Worm (Caenorhabditis elegans) whole organism, midembryonic: ENCODE measurements around the gene kreg-1.

Experiments used
- T22C8.4 ChIP-seq: fragments of 200-800 bp; sonication (Bioruptor generic); IDR thresholded peaks from 2 replicates; pipeline ENCODE4 v1.3.6; 2022; ENCODE audit warnings: missing genetic modification characterization, missing compliant biosample characterization
- cog-1 ChIP-seq: sonication (generic microtip); optimal IDR thresholded peaks from 2 replicates; lab custom pipeline; 2016; ENCODE audit warnings: missing genetic modification characterization, missing compliant biosample characterization
- flt-1 ChIP-seq: fragments of 200-800 bp; sonication (Bioruptor generic); IDR thresholded peaks from 2 replicates; pipeline ENCODE4 v1.3.6; 2022; ENCODE audit warnings: missing genetic modification characterization, missing compliant biosample characterization
- klf-2 ChIP-seq: fragments of 200-800 bp; sonication (Bioruptor generic); conservative IDR thresholded peaks from 2 replicates; pipeline ENCODE4 v1.3.6; 2022; ENCODE audit warnings: missing genetic modification reagents, missing genetic modification characterization, missing compliant biosample characterization
- med-1 ChIP-seq: sonication (generic microtip); optimal IDR thresholded peaks from 2 replicates; lab custom pipeline; 2017; ENCODE audit warnings: missing genetic modification characterization, mild to moderate bottlenecking, missing compliant biosample characterization, antibody characterized with exemption, missing genetic modification reagents; ENCODE audit not compliant: insufficient read depth
- ref-1 ChIP-seq: fragments of 200-800 bp; sonication (Bioruptor generic); conservative IDR thresholded peaks from 2 replicates; pipeline ENCODE4 v1.3.6; 2022; ENCODE audit warnings: missing genetic modification reagents, missing genetic modification characterization, missing compliant biosample characterization
- tab-1 ChIP-seq: fragments of 200-800 bp; sonication (Bioruptor generic); IDR thresholded peaks from 2 replicates; pipeline ENCODE4 v1.3.6; 2022; ENCODE audit warnings: missing genetic modification characterization, missing compliant biosample characterization
- ztf-23 ChIP-seq: fragments of 200-800 bp; sonication (Bioruptor generic); IDR thresholded peaks from 2 replicates; pipeline ENCODE4 v1.3.6; 2022; ENCODE audit warnings: missing genetic modification reagents, missing genetic modification characterization, missing compliant biosample characterization
- ztf-29 ChIP-seq: fragments of 200-800 bp; sonication (Bioruptor generic); IDR thresholded peaks from 2 replicates; pipeline ENCODE4 v1.3.6; 2022; ENCODE audit warnings: missing genetic modification reagents, missing genetic modification characterization, missing compliant biosample characterization

kreg-1 gene

DNA sequence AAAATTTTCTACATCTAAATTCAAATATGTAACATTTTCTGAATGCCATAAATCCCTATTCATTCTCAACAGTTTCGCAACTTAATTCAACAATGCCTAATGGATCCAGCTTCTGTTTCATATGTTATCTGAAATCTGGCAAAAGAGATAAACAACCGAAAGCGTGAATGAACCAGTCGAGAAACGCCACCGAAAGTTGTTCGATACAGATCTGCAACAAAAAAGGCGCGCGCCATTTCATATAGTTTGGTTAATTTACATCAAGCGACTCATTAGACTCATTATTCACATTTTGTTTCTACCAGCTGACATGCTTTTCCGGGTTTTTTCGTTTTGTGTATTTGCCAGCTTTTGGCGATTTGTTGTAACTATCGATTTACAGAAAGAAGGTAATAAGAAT, 28.0 kb upstream of the kreg-1 start, which contains the start of gene K09E2.1:
TSS of gene K09E2.1 (plus strand) at position 301 of the 400 bp plus-strand sequence.
- no peak for TF ChIP-seq T22C8.4
- no peak for TF ChIP-seq med-1 (GFP tag; lab: Kevin White, UChicago)
- no peak for TF ChIP-seq tab-1 (GFP tag; lab: Robert Waterston, UW)
- TF ChIP-seq cog-1 = no peak
- no peak for TF ChIP-seq flt-1 (GFP tag; lab: Robert Waterston, UW)
- no peak for TF ChIP-seq klf-2 (GFP tag; lab: Robert Waterston, UW)
- TF ChIP-seq ref-1 = no peak
- TF ChIP-seq ztf-23 (GFP tag; lab: Robert Waterston, UW) = no peak

DNA sequence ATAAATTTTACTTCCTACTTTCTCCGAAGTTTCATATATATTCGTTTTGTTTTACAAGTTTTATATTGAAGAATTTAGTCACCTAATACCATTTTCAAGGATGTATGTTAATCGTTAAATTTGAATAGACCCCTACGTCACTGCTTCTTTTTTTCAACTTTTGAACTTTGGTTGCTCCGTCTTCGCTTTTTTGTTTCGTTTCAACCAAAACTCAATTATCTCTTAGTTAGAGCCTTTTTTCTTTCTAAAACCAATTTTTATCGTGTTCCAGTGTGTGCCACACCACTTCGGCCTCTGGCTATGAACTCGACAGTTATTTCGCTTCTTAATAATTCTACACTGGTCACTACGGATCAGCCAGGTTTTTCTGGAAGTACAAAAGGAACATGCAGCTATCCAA, 12.0 kb upstream of the kreg-1 start, which contains the start of gene frpr-8:
TSS of gene frpr-8 (plus strand) at position 301 of the 400 bp plus-strand sequence.
- TF ChIP-seq T22C8.4 (no peak), tab-1 (GFP tag; lab: Robert Waterston, UW) (no peak), ztf-29 (GFP tag; lab: Robert Waterston, UW) (no peak)

DNA sequence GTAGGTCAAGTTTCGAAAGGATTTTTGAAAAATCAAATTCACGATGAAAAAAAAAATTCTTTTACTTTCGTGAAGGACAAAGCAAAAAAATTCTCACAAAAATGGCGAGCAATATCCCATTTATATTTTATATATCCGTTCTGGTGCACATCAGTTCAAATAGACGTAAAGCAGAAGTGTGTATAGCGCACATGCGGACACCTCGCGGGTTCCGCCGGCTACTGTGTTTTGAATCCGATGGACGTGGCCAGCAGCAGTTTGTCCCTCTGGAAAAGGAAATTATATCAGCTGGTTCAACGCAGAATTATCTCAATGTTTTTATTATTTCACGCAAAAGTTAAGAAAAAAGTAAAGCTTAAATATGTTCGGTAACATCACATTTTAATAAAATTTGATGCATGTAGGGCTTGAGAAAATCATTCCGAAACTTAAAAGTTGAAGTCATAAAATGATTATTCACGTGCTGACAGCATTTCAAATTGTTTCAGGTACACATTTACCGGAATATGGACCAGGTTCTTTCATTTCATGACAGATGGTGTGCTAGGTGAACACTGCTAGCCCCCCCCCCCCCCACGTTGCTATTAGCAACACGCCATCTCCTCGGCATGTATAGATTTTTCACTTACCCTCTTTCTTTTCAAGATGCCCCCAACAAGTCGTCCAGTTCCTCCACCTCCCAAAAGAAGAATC, 5.8 kb upstream of the kreg-1 start, which contains the start of gene jbts-14:
TSS of gene jbts-14 (plus strand) at position 643 of the 693 bp plus-strand sequence.
- no peak for TF ChIP-seq ref-1
- TF ChIP-seq klf-2 (GFP tag; lab: Robert Waterston, UW) = no peak
- TF ChIP-seq tab-1 (GFP tag; lab: Robert Waterston, UW) = no peak
- no peak for TF ChIP-seq med-1 (GFP tag; lab: Kevin White, UChicago)
- no peak for TF ChIP-seq ztf-23 (GFP tag; lab: Robert Waterston, UW)
- TF ChIP-seq cog-1 = no peak
- no peak for TF ChIP-seq T22C8.4
- TF ChIP-seq ztf-29 (GFP tag; lab: Robert Waterston, UW) = no peak
- no peak for TF ChIP-seq flt-1 (GFP tag; lab: Robert Waterston, UW)

DNA sequence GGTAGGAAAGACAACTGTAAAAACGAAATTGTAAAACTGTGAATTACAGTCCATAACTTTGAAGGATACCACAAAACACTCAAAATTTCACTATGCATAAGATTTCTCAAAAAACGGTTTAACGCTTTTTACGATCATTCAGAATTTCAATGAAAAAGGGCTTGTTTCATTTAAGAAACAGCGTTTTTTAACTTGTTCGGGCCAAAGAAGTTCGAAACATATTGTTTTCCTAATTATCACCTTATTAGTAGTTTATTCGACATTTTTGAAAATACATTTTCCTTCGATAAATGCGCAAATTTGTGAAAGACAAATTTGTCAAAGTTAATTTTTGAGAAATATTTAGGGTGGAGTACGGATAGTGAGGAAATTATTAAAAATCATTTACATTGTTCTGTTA, 4.7 kb upstream of the kreg-1 start:
- TF ChIP-seq cog-1 = no peak

DNA sequence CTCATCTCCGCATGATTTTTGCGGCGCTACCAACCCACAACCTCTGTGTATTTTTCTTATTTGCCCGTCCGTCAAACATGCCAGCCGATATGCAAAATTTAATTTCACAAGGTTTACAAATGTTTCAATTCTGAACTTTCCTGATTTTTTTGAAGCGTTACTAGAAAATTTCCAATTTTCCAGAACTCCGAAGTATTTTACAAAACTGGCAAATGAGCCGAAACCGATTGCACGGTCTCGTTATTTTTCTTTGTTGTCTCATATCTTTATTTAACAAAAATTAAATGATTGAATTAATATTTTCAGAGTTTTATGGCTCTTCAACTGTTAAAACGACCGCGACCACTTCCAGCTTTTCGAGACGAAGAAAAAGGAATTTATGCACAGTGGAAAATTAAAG, 1.5 kb upstream of the kreg-1 start, which contains the start of gene F53A9.3:
TSS of gene F53A9.3 (plus strand) at position 301 of the 400 bp plus-strand sequence.
- TF ChIP-seq cog-1 (no peak), klf-2 (GFP tag; lab: Robert Waterston, UW) (no peak), tab-1 (GFP tag; lab: Robert Waterston, UW) (no peak), flt-1 (GFP tag; lab: Robert Waterston, UW) (no peak), ztf-29 (GFP tag; lab: Robert Waterston, UW) (no peak), ztf-23 (GFP tag; lab: Robert Waterston, UW) (no peak), med-1 (GFP tag; lab: Kevin White, UChicago) (no peak), T22C8.4 (no peak), ref-1 (no peak)

DNA sequence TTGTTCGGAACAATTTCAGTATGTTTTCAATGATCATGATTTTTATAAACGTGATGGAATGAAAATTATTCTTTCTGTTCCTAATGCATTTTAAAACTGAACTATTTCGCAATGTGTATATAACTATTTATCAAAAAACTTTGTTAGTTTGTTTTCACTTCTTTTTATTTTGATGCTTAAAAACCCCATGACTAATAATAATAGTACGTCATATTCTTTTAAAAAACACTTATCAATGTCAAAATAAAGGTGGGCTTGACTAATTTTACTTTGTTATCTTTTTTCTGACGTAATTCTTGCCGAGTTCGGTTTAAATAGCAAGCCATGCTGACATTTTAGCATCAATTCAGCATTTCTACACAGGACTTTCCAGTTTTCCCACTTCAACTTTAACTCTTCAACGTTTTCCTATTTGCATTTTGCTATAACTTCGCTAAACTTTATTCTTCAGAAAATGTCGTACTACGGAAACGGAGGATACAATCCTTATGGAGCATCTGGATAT, 1.6 kb downstream of the kreg-1 start, which contains the start of gene F53A9.1:
TSS of gene F53A9.1 (plus strand) at position 455 of the 505 bp plus-strand sequence.
- TF ChIP-seq med-1 (GFP tag; lab: Kevin White, UChicago) (no peak), T22C8.4 (no peak), cog-1 (no peak), tab-1 (GFP tag; lab: Robert Waterston, UW) (no peak), flt-1 (GFP tag; lab: Robert Waterston, UW) (no peak), ztf-23 (GFP tag; lab: Robert Waterston, UW) (no peak), ref-1 (no peak), ztf-29 (GFP tag; lab: Robert Waterston, UW) (no peak), klf-2 (GFP tag; lab: Robert Waterston, UW) (no peak)

DNA sequence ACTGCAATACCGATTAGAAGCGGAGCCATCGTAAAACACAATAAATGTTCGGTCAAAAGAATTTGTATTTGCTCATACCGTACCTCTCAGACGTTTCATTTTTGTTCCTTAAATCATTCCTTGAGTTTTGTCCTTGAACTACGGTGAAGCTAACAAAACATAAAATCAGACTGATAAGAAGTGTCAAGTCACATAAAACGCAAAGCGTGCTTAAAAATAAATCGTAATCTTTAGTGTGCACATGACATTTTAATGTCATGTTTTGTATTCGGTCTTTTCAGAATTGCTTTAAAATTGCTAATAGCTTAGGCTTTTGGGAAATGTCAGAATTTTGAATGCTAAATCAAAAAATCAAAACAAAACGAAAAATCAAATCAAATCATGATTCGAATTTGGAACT, 3.1 kb downstream of the kreg-1 start:
- TF ChIP-seq cog-1 = no peak
- no peak for TF ChIP-seq flt-1 (GFP tag; lab: Robert Waterston, UW)
- TF ChIP-seq ztf-29 (GFP tag; lab: Robert Waterston, UW) = no peak
- TF ChIP-seq T22C8.4 = no peak
- no peak for TF ChIP-seq tab-1 (GFP tag; lab: Robert Waterston, UW)

DNA sequence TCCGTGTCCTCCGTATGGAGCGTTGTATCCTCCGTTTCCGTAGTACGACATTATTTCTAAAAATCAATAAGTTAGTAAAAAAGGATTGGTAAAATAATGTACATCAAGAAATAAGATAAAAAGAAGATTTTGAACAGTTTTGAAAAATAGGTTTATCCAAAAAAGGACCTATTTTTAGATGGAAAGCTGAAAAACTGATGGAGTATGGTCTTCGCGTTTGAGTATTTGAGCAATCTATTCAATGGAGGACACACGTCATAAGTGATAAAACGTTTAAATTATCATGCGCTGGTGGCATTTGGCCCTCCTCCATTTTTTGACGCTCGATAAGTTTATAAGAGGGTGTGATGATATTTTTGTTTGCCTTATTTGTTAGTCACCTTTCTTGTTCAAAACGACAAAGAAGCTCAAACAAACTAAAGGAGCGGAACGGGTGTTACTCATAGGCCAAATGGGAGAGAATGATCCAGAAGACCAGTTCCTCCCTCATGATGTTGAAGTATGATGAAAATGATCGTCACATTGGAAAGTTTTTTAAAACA, 4.3 kb downstream of the kreg-1 start, which contains the start of gene F53A9.6:
TSS of gene F53A9.6 (minus strand) at position 51 of the 542 bp plus-strand sequence.
- TF ChIP-seq ztf-23 (GFP tag; lab: Robert Waterston, UW) (no peak), ref-1 (no peak), med-1 (GFP tag; lab: Kevin White, UChicago) (no peak), T22C8.4 (no peak), klf-2 (GFP tag; lab: Robert Waterston, UW) (no peak), tab-1 (GFP tag; lab: Robert Waterston, UW) (no peak), ztf-29 (GFP tag; lab: Robert Waterston, UW) (no peak), cog-1 (no peak), flt-1 (GFP tag; lab: Robert Waterston, UW) (no peak)

DNA sequence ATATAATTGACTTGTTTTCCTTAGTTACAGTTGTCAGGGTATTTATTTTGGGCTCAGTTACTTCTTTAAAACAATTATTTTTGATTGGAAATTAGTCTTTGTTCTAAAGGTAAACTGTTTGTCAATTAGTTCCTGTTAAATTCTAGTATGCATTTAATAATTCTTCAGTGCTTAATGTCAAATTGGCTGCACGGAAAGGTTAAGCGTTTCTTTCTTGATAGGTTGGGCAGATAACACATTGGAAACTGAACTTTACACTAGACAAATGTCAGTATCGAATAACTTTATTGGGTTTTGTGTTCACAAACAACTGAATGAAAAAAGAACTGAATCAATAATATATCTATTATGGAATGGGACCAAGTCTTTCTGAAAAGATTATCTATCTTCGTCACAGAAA, 5.3 kb downstream of the kreg-1 start:
- TF ChIP-seq ztf-23 (GFP tag; lab: Robert Waterston, UW) (no peak), tab-1 (GFP tag; lab: Robert Waterston, UW) (no peak), T22C8.4 (no peak), ztf-29 (GFP tag; lab: Robert Waterston, UW) (no peak), med-1 (GFP tag; lab: Kevin White, UChicago) (no peak), flt-1 (GFP tag; lab: Robert Waterston, UW) (no peak), cog-1 (no peak)

DNA sequence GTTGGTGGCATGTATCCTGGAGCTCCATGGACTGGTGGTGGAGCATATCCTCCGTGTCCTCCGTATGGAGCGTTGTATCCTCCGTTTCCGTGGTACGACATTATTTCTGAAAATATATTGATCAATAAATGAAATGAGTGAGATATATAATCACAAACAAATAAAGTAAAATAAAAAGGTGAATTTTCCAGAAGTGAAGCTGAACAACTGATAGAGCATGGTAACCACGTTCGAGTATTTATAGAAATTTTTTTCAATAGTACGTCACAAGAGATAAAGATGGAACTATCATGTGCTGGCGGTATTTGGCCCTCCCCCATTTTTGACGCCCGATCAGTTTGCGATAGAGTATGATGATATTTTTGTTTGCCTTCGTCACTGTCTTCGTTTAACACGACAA, 7.3 kb downstream of the kreg-1 start, which contains the start of gene F53A9.7:
TSS of gene F53A9.7 (minus strand) at position 101 of the 400 bp plus-strand sequence.
- TF ChIP-seq cog-1 = no peak
- TF ChIP-seq ztf-29 (GFP tag; lab: Robert Waterston, UW) = no peak
- no peak for TF ChIP-seq klf-2 (GFP tag; lab: Robert Waterston, UW)
- no peak for TF ChIP-seq med-1 (GFP tag; lab: Kevin White, UChicago)
- TF ChIP-seq ref-1 = no peak
- TF ChIP-seq T22C8.4 = no peak
- TF ChIP-seq flt-1 (GFP tag; lab: Robert Waterston, UW) = no peak
- no peak for TF ChIP-seq tab-1 (GFP tag; lab: Robert Waterston, UW)
- no peak for TF ChIP-seq ztf-23 (GFP tag; lab: Robert Waterston, UW)
